Worm (Caenorhabditis elegans) whole organism, L4 larva: ENCODE data around the gene mdt-11.

Experiments
- T20F7.1 ChIP-seq: fragments of 200-800 bp; sonication (Bioruptor generic); optimal IDR thresholded peaks from 2 replicates; lab custom pipeline; 2018; ENCODE audit warnings: mild to moderate bottlenecking, missing genetic modification characterization, missing compliant biosample characterization
- T26A8.4 ChIP-seq: fragments of 200-800 bp; sonication (Bioruptor generic); IDR thresholded peaks from 2 replicates; pipeline ENCODE4 v1.3.6; 2022; ENCODE audit warnings: missing genetic modification characterization, missing compliant biosample characterization
- Y48G9A.11 ChIP-seq: fragments of 200-800 bp; sonication (Bioruptor generic); IDR thresholded peaks from 2 replicates; pipeline ENCODE4 v1.3.6; 2022; ENCODE audit warnings: missing genetic modification reagents, missing genetic modification characterization, missing compliant biosample characterization
- aly-2 ChIP-seq: sonication (generic microtip); optimal IDR thresholded peaks from 2 replicates; lab custom pipeline; 2018; ENCODE audit warnings: missing biosample characterization, missing genetic modification characterization
- ama-1 ChIP-seq: fragments of 150-350 bp; optimal IDR thresholded peaks from 2 replicates; lab custom pipeline; 2014; ENCODE audit warnings: inconsistent platforms, mixed read lengths
- ceh-28 ChIP-seq: fragments of 150-350 bp; optimal IDR thresholded peaks from 2 replicates; lab custom pipeline; 2014; ENCODE audit warnings: missing biosample characterization, missing genetic modification reagents, missing genetic modification characterization
- ceh-32 ChIP-seq: sonication (generic microtip); optimal IDR thresholded peaks from 2 replicates; lab custom pipeline; 2016; ENCODE audit warnings: mild to moderate bottlenecking, missing genetic modification characterization, missing compliant biosample characterization; ENCODE audit not compliant: poor library complexity
- ceh-62 ChIP-seq: sonication (generic microtip); optimal IDR thresholded peaks from 2 replicates; lab custom pipeline; 2017; ENCODE audit warnings: missing biosample characterization, missing genetic modification characterization
- daf-12 ChIP-seq: fragments of 150-350 bp; optimal IDR thresholded peaks from 2 replicates; lab custom pipeline; 2014; ENCODE audit warnings: missing biosample characterization, missing genetic modification reagents, missing genetic modification characterization
- daf-16 ChIP-seq, 3 experiments: sonication (generic microtip); optimal IDR thresholded peaks; 2 replicates each; lab custom pipeline; 2016 to 2017; ENCODE audit warnings: missing genetic modification characterization in 3 of 3, missing genetic modification reagents in 3 of 3, mild to moderate bottlenecking in 2 of 3, missing compliant biosample characterization in 2 of 3, missing biosample characterization in 1 of 3, moderate library complexity in 1 of 3
- dmd-8 ChIP-seq: fragments of 200-800 bp; sonication (Bioruptor generic); IDR thresholded peaks from 2 replicates; pipeline ENCODE4 v1.3.6; 2022; ENCODE audit warnings: missing genetic modification characterization, missing compliant biosample characterization
- dpl-1 ChIP-seq: fragments of 150-350 bp; optimal IDR thresholded peaks from 2 replicates; lab custom pipeline; 2014; ENCODE audit warnings: missing biosample characterization, missing genetic modification reagents, missing genetic modification characterization
- dve-1 ChIP-seq: sonication (generic microtip); optimal IDR thresholded peaks from 2 replicates; lab custom pipeline; 2017; ENCODE audit warnings: antibody characterized with exemption, mild to moderate bottlenecking, missing genetic modification characterization, missing compliant biosample characterization; ENCODE audit not compliant: insufficient read depth
- fkh-10 ChIP-seq: fragments of 150-350 bp; optimal IDR thresholded peaks from 2 replicates; lab custom pipeline; 2014; ENCODE audit warnings: missing biosample characterization, missing genetic modification reagents, missing genetic modification characterization
- gei-8 ChIP-seq: fragments of 200-800 bp; sonication (Bioruptor generic); optimal IDR thresholded peaks from 2 replicates; lab custom pipeline; 2018; ENCODE audit warnings: mild to moderate bottlenecking, missing genetic modification characterization, missing compliant biosample characterization
- hif-1 ChIP-seq, 2 experiments: sonication (generic microtip); optimal IDR thresholded peaks; 2 replicates each; lab custom pipeline; 2016 to 2017; ENCODE audit warnings: missing compliant biosample characterization in 2 of 2, missing genetic modification characterization in 2 of 2, missing genetic modification reagents in 2 of 2, missing genotype in 2 of 2, mild to moderate bottlenecking in 1 of 2
- hlh-11 ChIP-seq: fragments of 200-800 bp; sonication (Bioruptor generic); optimal IDR thresholded peaks from 2 replicates; lab custom pipeline; 2018; ENCODE audit warnings: mild to moderate bottlenecking, missing genetic modification characterization, missing compliant biosample characterization
- lir-3 ChIP-seq: sonication (generic microtip); optimal IDR thresholded peaks from 2 replicates; lab custom pipeline; 2016; ENCODE audit warnings: mild to moderate bottlenecking, missing genetic modification characterization, missing compliant biosample characterization
- lsy-2 ChIP-seq, 2 experiments: fragments of 150-350 bp in 1 of 2; sonication (generic microtip) in 1 of 2; optimal IDR thresholded peaks; 2 replicates each; lab custom pipeline; 2014 to 2017; ENCODE audit warnings: missing biosample characterization in 2 of 2, missing genetic modification characterization in 2 of 2
- madf-9 ChIP-seq: fragments of 200-800 bp; sonication (Bioruptor generic); conservative IDR thresholded peaks from 2 replicates; pipeline ENCODE4 v1.3.6; 2022; ENCODE audit warnings: missing genetic modification reagents, missing genetic modification characterization, missing compliant biosample characterization
- mes-2 ChIP-seq: sonication (generic microtip); optimal IDR thresholded peaks from 2 replicates; lab custom pipeline; 2016; ENCODE audit warnings: missing genotype, mild to moderate bottlenecking, missing genetic modification characterization, missing compliant biosample characterization; ENCODE audit not compliant: poor library complexity, severe bottlenecking
- mxl-3 ChIP-seq: fragments of 200-800 bp; sonication (Bioruptor generic); optimal IDR thresholded peaks from 2 replicates; lab custom pipeline; 2018; ENCODE audit warnings: mild to moderate bottlenecking, missing genetic modification characterization, missing compliant biosample characterization
- nhr-25 ChIP-seq: sonication (generic microtip); optimal IDR thresholded peaks from 2 replicates; lab custom pipeline; 2017; ENCODE audit warnings: missing genetic modification characterization, mild to moderate bottlenecking, missing compliant biosample characterization, antibody characterized with exemption, moderate library complexity, borderline replicate concordance; ENCODE audit not compliant: insufficient read depth
- nhr-28 ChIP-seq: fragments of 150-350 bp; optimal IDR thresholded peaks from 2 replicates; lab custom pipeline; 2014; ENCODE audit warnings: missing biosample characterization, missing genetic modification characterization
- nhr-42 ChIP-seq: fragments of 200-800 bp; sonication (Bioruptor generic); IDR thresholded peaks from 2 replicates; pipeline ENCODE4 v1.3.6; 2022; ENCODE audit warnings: missing genetic modification characterization, missing compliant biosample characterization
- nhr-48 ChIP-seq: sonication (generic microtip); optimal IDR thresholded peaks from 2 replicates; lab custom pipeline; 2016; ENCODE audit warnings: mild to moderate bottlenecking, missing genetic modification characterization, missing compliant biosample characterization
- nhr-76 ChIP-seq: fragments of 150-350 bp; optimal IDR thresholded peaks from 2 replicates; lab custom pipeline; 2014; ENCODE audit warnings: missing biosample characterization, missing genetic modification characterization
- pha-4 ChIP-seq, 2 experiments: fragments of 150-350 bp in 1 of 2; fragments of 200-800 bp in 1 of 2; sonication (Bioruptor generic) in 1 of 2; IDR thresholded peaks in 1 of 2; optimal IDR thresholded peaks in 1 of 2; 2 replicates each; pipeline versions ENCODE4 v1.3.6 to Lab custom; 2014 to 2022; ENCODE audit warnings: missing genetic modification characterization in 2 of 2, missing genetic modification reagents in 2 of 2, missing biosample characterization in 1 of 2, missing compliant biosample characterization in 1 of 2
- saeg-2 ChIP-seq: fragments of 200-800 bp; sonication (Bioruptor generic); IDR thresholded peaks from 2 replicates; pipeline ENCODE4 v1.3.6; 2022; ENCODE audit warnings: missing genetic modification reagents, missing genetic modification characterization, missing compliant biosample characterization
- spr-1 ChIP-seq: sonication (generic microtip); optimal IDR thresholded peaks from 2 replicates; lab custom pipeline; 2016; ENCODE audit warnings: mild to moderate bottlenecking, missing genetic modification characterization, missing compliant biosample characterization
- tra-1 ChIP-seq: fragments of 200-800 bp; sonication (Bioruptor generic); IDR thresholded peaks from 2 replicates; pipeline ENCODE4 v1.3.6; 2022; ENCODE audit warnings: missing genetic modification reagents, missing genetic modification characterization, missing compliant biosample characterization
- unc-130 ChIP-seq: sonication (generic microtip); optimal IDR thresholded peaks from 2 replicates; lab custom pipeline; 2016; ENCODE audit warnings: missing genetic modification reagents, missing genetic modification characterization, missing compliant biosample characterization
- unc-39 ChIP-seq: sonication (generic microtip); optimal IDR thresholded peaks from 2 replicates; lab custom pipeline; 2017; ENCODE audit warnings: missing biosample characterization, missing genetic modification characterization
- unc-62 ChIP-seq, 3 experiments: fragments of 150-350 bp in 1 of 3; sonication (generic microtip); optimal IDR thresholded peaks in 2 of 3; peaks in 1 of 3; 1 replicate in 1 of 3; 2 replicates in 2 of 3; lab custom pipeline; 2014 to 2017; ENCODE audit warnings: missing biosample characterization in 3 of 3, missing genetic modification characterization in 3 of 3, missing genetic modification reagents in 3 of 3, missing genotype in 1 of 3
- zfp-2 ChIP-seq: sonication (generic microtip); optimal IDR thresholded peaks from 2 replicates; lab custom pipeline; 2016; ENCODE audit warnings: mild to moderate bottlenecking, missing genetic modification characterization, missing compliant biosample characterization
- zip-2 ChIP-seq: fragments of 150-350 bp; optimal IDR thresholded peaks from 2 replicates; lab custom pipeline; 2014; ENCODE audit warnings: missing biosample characterization, missing genetic modification characterization

The mdt-11 gene

DNA sequence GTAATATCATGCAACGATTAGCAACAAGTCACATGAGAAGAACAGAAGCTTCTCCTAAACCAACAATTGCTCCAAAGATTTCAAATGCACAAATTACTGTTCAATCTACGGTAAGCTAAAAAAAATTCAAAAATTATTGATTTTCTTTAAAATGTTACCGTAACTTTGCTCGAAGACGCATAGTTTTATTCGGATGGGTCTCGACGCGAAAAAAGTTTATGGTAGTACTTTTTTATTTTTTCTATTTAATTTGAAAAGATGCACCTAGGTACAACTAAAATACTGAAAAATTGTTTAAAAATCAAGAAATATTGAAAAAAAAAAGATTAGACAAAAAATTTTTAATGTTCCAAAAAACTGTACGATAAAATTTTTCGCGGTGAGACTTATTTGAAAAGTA, 33.4 kb upstream of the mdt-11 start:
- TF ChIP-seq lsy-2 (tag; optimal IDR thresholded peaks at IDR 0.05; lab: Kevin White, UChicago) (peak in 1 of 2 experiments; percentile 4), T26A8.4 (no peak)

- no peak for TF ChIP-seq zfp-2 (tag; lab: Kevin White, UChicago)
- TF ChIP-seq nhr-76 (tag; lab: Kevin White, UChicago): no peak
- TF ChIP-seq hlh-11 (tag; lab: Kevin White, UChicago): peak; percentile 60
- TF ChIP-seq ceh-28 (tag; lab: Kevin White, UChicago): peak; percentile 26
- peak; percentile 63 for TF ChIP-seq nhr-25 (tag; lab: Kevin White, UChicago)
- no peak for TF ChIP-seq madf-9 (GFP tag; lab: Robert Waterston, UW)
- peak; percentile 53 for TF ChIP-seq nhr-28 (tag; lab: Kevin White, UChicago)
- peak; percentile 11 for TF ChIP-seq nhr-48 (tag; lab: Kevin White, UChicago)
- TF ChIP-seq gei-8 (GFP tag; lab: Kevin White, UChicago): no peak
- peak in 1 of 2 experiments; percentile 90 for TF ChIP-seq unc-62 (GFP tag; optimal IDR thresholded peaks at IDR 0.05 in 1 of 2; lab: Kevin White, UChicago)
- TF ChIP-seq unc-62 (tag; optimal IDR thresholded peaks at IDR 0.05; lab: Kevin White, UChicago): no peak
- no peak for TF ChIP-seq Y48G9A.11 (GFP tag; lab: Robert Waterston, UW)
- TF ChIP-seq lsy-2 (tag; optimal IDR thresholded peaks at IDR 0.05; lab: Kevin White, UChicago): peak in 1 of 2 experiments; percentile 16
- peak; percentile 9 for TF ChIP-seq dpl-1 (GFP tag; lab: Kevin White, UChicago)
- TF ChIP-seq dve-1 (tag; lab: Kevin White, UChicago): peak; percentile 11
- TF ChIP-seq, all 104 proteins: peak for 9
Measured at ce11 chrIII:4998111-4998859, 22.7 kb upstream of the mdt-11 start, which contains the start of gene tmem-131. TSS of gene tmem-131 (minus strand) at chrIII:4998161.

- TF ChIP-seq nhr-42 (GFP tag; lab: Robert Waterston, UW) (no peak), spr-1 (tag; lab: Kevin White, UChicago) (no peak), lir-3 (tag; lab: Kevin White, UChicago) (no peak), hif-1 (tag; optimal IDR thresholded peaks at IDR 0.05; lab: Kevin White, UChicago) (peak in 1 of 2 experiments; percentile 44), tra-1 (GFP tag; lab: Robert Waterston, UW) (0 out of 2 replicates have a peak, but pooled peaks have one; percentile 30), dpl-1 (GFP tag; lab: Kevin White, UChicago) (peak; percentile 4), ceh-32 (no peak), T20F7.1 (GFP tag; lab: Kevin White, UChicago) (no peak), zip-2 (tag; lab: Kevin White, UChicago) (no peak), dmd-8 (GFP tag; lab: Robert Waterston, UW) (no peak), lsy-2 (tag; optimal IDR thresholded peaks at IDR 0.05; lab: Kevin White, UChicago) (peak in 1 of 2 experiments; percentile 2), mxl-3 (GFP tag; lab: Kevin White, UChicago) (no peak), Y48G9A.11 (GFP tag; lab: Robert Waterston, UW) (0 out of 2 replicates have a peak, but pooled peaks have one; percentile 30), aly-2 (no peak), saeg-2 (GFP tag; lab: Robert Waterston, UW) (no peak), mes-2 (tag; lab: Kevin White, UChicago) (peak; percentile 74), ceh-28 (tag; lab: Kevin White, UChicago) (no peak), daf-16 (GFP tag; optimal IDR thresholded peaks at IDR 0.05; lab: Kevin White, UChicago) (no peak), daf-16 (tag; optimal IDR thresholded peaks at IDR 0.05; lab: Kevin White, UChicago) (no peak), nhr-28 (tag; lab: Kevin White, UChicago) (no peak), pha-4 (GFP tag; IDR thresholded peaks at IDR 0.05; lab: Robert Waterston, UW) (no peak), pha-4 (tag; optimal IDR thresholded peaks at IDR 0.05; lab: Kevin White, UChicago) (no peak), daf-12 (tag; lab: Kevin White, UChicago) (no peak), gei-8 (GFP tag; lab: Kevin White, UChicago) (no peak), ceh-62 (tag; lab: Kevin White, UChicago) (no peak), fkh-10 (GFP tag; lab: Kevin White, UChicago) (no peak), ama-1 (lab: Kevin White, UChicago) (no peak), unc-130 (GFP tag; lab: Kevin White, UChicago) (peak; percentile 88), unc-39 (tag; lab: Kevin White, UChicago) (no peak)
Measured at ce11 chrIII:4998956-4999425, 22.0 kb upstream of the mdt-11 start, which contains the start of gene smcr-8. TSS of gene smcr-8 (plus strand) at chrIII:4999375.
